Worm (Caenorhabditis elegans) whole organism, L2 larva: ENCODE measurements around the gene odd-2.

Experiments used
- C34F6.9 ChIP-seq: fragments of 150-350 bp; optimal IDR thresholded peaks from 2 replicates; lab custom pipeline; 2014; ENCODE audit warnings: missing biosample characterization, missing genetic modification characterization
- F13H6.1 ChIP-seq: sonication (generic microtip); optimal IDR thresholded peaks from 2 replicates; lab custom pipeline; 2016; ENCODE audit warnings: missing genetic modification characterization, missing compliant biosample characterization
- R02D3.7 ChIP-seq: fragments of 150-350 bp; optimal IDR thresholded peaks from 2 replicates; lab custom pipeline; 2014; ENCODE audit warnings: missing biosample characterization, missing genetic modification characterization
- Y55F3AM.14 ChIP-seq: fragments of 200-800 bp; sonication (Bioruptor generic); optimal IDR thresholded peaks from 2 replicates; lab custom pipeline; 2018; ENCODE audit warnings: mild to moderate bottlenecking, missing genetic modification characterization, missing compliant biosample characterization
- alr-1 ChIP-seq: fragments of 150-350 bp; optimal IDR thresholded peaks from 2 replicates; lab custom pipeline; 2014; ENCODE audit warnings: missing biosample characterization, missing genetic modification characterization
- aly-2 ChIP-seq: fragments of 150-350 bp; optimal IDR thresholded peaks from 2 replicates; lab custom pipeline; 2014; ENCODE audit warnings: missing biosample characterization, missing genetic modification characterization
- ama-1 ChIP-seq: fragments of 150-350 bp; optimal IDR thresholded peaks from 2 replicates; lab custom pipeline; 2018; ENCODE audit warnings: inconsistent platforms
- blmp-1 ChIP-seq: sonication (generic microtip); optimal IDR thresholded peaks from 2 replicates; lab custom pipeline; 2017; ENCODE audit warnings: missing genetic modification characterization, mild to moderate bottlenecking, missing compliant biosample characterization, antibody characterized with exemption, moderate library complexity; ENCODE audit not compliant: insufficient read depth
- ceh-82 ChIP-seq: fragments of 150-350 bp; optimal IDR thresholded peaks from 2 replicates; lab custom pipeline; 2014; ENCODE audit warnings: missing biosample characterization, missing genetic modification characterization
- crh-2 ChIP-seq: sonication (generic microtip); optimal IDR thresholded peaks from 2 replicates; lab custom pipeline; 2017; ENCODE audit warnings: missing biosample characterization, missing genetic modification characterization
- dmd-4 ChIP-seq: sonication (generic microtip); optimal IDR thresholded peaks from 2 replicates; lab custom pipeline; 2017; ENCODE audit warnings: missing biosample characterization, missing genetic modification characterization
- elt-1 ChIP-seq: fragments of 150-350 bp; optimal IDR thresholded peaks from 2 replicates; lab custom pipeline; 2014; ENCODE audit warnings: missing biosample characterization, missing genetic modification characterization
- elt-3 ChIP-seq: sonication (generic microtip); optimal IDR thresholded peaks from 2 replicates; lab custom pipeline; 2017; ENCODE audit warnings: missing biosample characterization, missing genetic modification characterization
- fos-1 ChIP-seq: fragments of 150-350 bp; optimal IDR thresholded peaks from 2 replicates; lab custom pipeline; 2014; ENCODE audit warnings: missing biosample characterization, missing genetic modification characterization
- lin-11 ChIP-seq: fragments of 150-350 bp; sonication (generic microtip); optimal IDR thresholded peaks from 2 replicates; lab custom pipeline; 2014; ENCODE audit warnings: missing biosample characterization, missing genetic modification characterization, inconsistent platforms, mixed read lengths
- lin-39 ChIP-seq: fragments of 150-350 bp; optimal IDR thresholded peaks from 2 replicates; lab custom pipeline; 2014; ENCODE audit warnings: missing biosample characterization, missing genetic modification reagents, missing genetic modification characterization
- lsy-2 ChIP-seq, 2 experiments: fragments of 150-350 bp in 1 of 2; sonication (generic microtip) in 1 of 2; optimal IDR thresholded peaks; 2 replicates each; lab custom pipeline; 2014 to 2017; ENCODE audit warnings: missing biosample characterization in 2 of 2, missing genetic modification characterization in 2 of 2
- mab-5 ChIP-seq: fragments of 150-350 bp; optimal IDR thresholded peaks from 2 replicates; lab custom pipeline; 2014; ENCODE audit warnings: missing biosample characterization, missing genetic modification characterization
- mbf-1 ChIP-seq: sonication (generic microtip); optimal IDR thresholded peaks from 2 replicates; lab custom pipeline; 2017; ENCODE audit warnings: missing biosample characterization, missing genetic modification characterization
- nhr-11 ChIP-seq: fragments of 150-350 bp; optimal IDR thresholded peaks from 2 replicates; lab custom pipeline; 2014; ENCODE audit warnings: missing biosample characterization, missing genetic modification characterization
- nhr-129 ChIP-seq: fragments of 150-350 bp; optimal IDR thresholded peaks from 2 replicates; lab custom pipeline; 2014; ENCODE audit warnings: missing biosample characterization, missing genetic modification characterization
- nhr-21 ChIP-seq: fragments of 150-350 bp; optimal IDR thresholded peaks from 2 replicates; lab custom pipeline; 2014; ENCODE audit warnings: missing biosample characterization, missing genetic modification characterization
- nhr-23 ChIP-seq: fragments of 150-350 bp; optimal IDR thresholded peaks from 2 replicates; lab custom pipeline; 2014; ENCODE audit warnings: missing biosample characterization, missing genetic modification reagents, missing genetic modification characterization
- nhr-77 ChIP-seq: fragments of 150-350 bp; optimal IDR thresholded peaks from 2 replicates; lab custom pipeline; 2014; ENCODE audit warnings: missing biosample characterization, missing genetic modification characterization
- peb-1 ChIP-seq: fragments of 150-350 bp; optimal IDR thresholded peaks from 2 replicates; lab custom pipeline; 2014; ENCODE audit warnings: missing biosample characterization, missing genetic modification characterization
- skn-1 ChIP-seq: sonication (generic microtip); optimal IDR thresholded peaks from 2 replicates; lab custom pipeline; 2017; ENCODE audit warnings: missing biosample characterization, missing genetic modification characterization
- sma-9 ChIP-seq, 2 experiments: fragments of 150-350 bp in 1 of 2; sonication (generic microtip) in 1 of 2; optimal IDR thresholded peaks; 2 replicates each; lab custom pipeline; 2014 to 2016; ENCODE audit warnings: missing genetic modification characterization in 2 of 2, mild to moderate bottlenecking in 1 of 2, missing biosample characterization in 1 of 2, missing compliant biosample characterization in 1 of 2, missing genetic modification reagents in 1 of 2, moderate library complexity in 1 of 2
- snpc-4 ChIP-seq: fragments of 150-350 bp; optimal IDR thresholded peaks from 2 replicates; lab custom pipeline; 2014; ENCODE audit warnings: missing biosample characterization, missing genetic modification characterization
- unc-39 ChIP-seq: fragments of 150-350 bp; optimal IDR thresholded peaks from 2 replicates; lab custom pipeline; 2014; ENCODE audit warnings: missing biosample characterization, missing genetic modification characterization
- unc-55 ChIP-seq: fragments of 150-350 bp; sonication (generic microtip); optimal IDR thresholded peaks from 3 replicates; lab custom pipeline; 2014; ENCODE audit warnings: missing biosample characterization, missing genetic modification reagents, missing genetic modification characterization
- unc-62 ChIP-seq: fragments of 150-350 bp; optimal IDR thresholded peaks from 2 replicates; lab custom pipeline; 2014; ENCODE audit warnings: missing biosample characterization, missing genetic modification reagents, missing genetic modification characterization
- zag-1 ChIP-seq: fragments of 150-350 bp; optimal IDR thresholded peaks from 2 replicates; lab custom pipeline; 2014; ENCODE audit warnings: missing biosample characterization, missing genetic modification characterization
- ztf-1 ChIP-seq: fragments of 200-800 bp; sonication (Bioruptor generic); conservative IDR thresholded peaks from 2 replicates; pipeline ENCODE4 v1.3.6; 2022; ENCODE audit warnings: missing genetic modification characterization, missing compliant biosample characterization
- ztf-11 ChIP-seq: sonication (generic microtip); optimal IDR thresholded peaks from 2 replicates; lab custom pipeline; 2017; ENCODE audit warnings: missing biosample characterization, missing genetic modification characterization
- ztf-4 ChIP-seq: fragments of 150-350 bp; optimal IDR thresholded peaks from 2 replicates; lab custom pipeline; 2014; ENCODE audit warnings: missing biosample characterization, missing genetic modification characterization

odd-2 gene

ce11 chrX:6187848-6188247 is 27.5 kb upstream of the odd-2 start, which contains the start of gene T13C5.10:
T13C5.10 (plus strand) TSS chrX:6188148.
- no peak for TF ChIP-seq nhr-23 (tag; lab: Kevin White, UChicago)
- no peak for TF ChIP-seq unc-39
- TF ChIP-seq aly-2 (tag; lab: Kevin White, UChicago), result no peak
- TF ChIP-seq peb-1 (tag; lab: Kevin White, UChicago), result no peak
- no peak for TF ChIP-seq skn-1 (tag; lab: Kevin White, UChicago)
- no peak for TF ChIP-seq F13H6.1 (tag; lab: Kevin White, UChicago)
- no peak for TF ChIP-seq mab-5 (tag; lab: Kevin White, UChicago)
- no peak for TF ChIP-seq lin-39 (tag; lab: Kevin White, UChicago)
- no peak for TF ChIP-seq ztf-4 (tag; lab: Kevin White, UChicago)
- no peak for TF ChIP-seq nhr-21
- TF ChIP-seq lin-11 (tag; lab: Kevin White, UChicago), result no peak
- no peak for TF ChIP-seq elt-1 (tag; lab: Kevin White, UChicago)
- TF ChIP-seq R02D3.7 (tag; lab: Kevin White, UChicago), result no peak
- TF ChIP-seq C34F6.9 (tag; lab: Kevin White, UChicago), result no peak

ce11 chrX:6184709-6185108 is 24.4 kb upstream of the odd-2 start, which contains the start of gene T13C5.2:
T13C5.2 (plus strand) TSS chrX:6185009.
- TF ChIP-seq skn-1 (tag; lab: Kevin White, UChicago) (no peak), unc-39 (no peak), nhr-129 (no peak), ama-1 (no peak), unc-62 (GFP tag; lab: Kevin White, UChicago) (no peak), zag-1 (tag; lab: Kevin White, UChicago) (no peak), unc-55 (no peak), peb-1 (tag; lab: Kevin White, UChicago) (no peak), Y55F3AM.14 (no peak), lin-11 (tag; lab: Kevin White, UChicago) (no peak), ztf-1 (no peak), crh-2 (tag; lab: Kevin White, UChicago) (no peak), C34F6.9 (tag; lab: Kevin White, UChicago) (no peak), nhr-21 (no peak)

ce11 chrX:6180293-6180692 is 20.0 kb upstream of the odd-2 start, which contains the start of gene T13C5.7:
T13C5.7 (plus strand) TSS chrX:6180593.
- TF ChIP-seq aly-2 (tag; lab: Kevin White, UChicago) (no peak), mab-5 (tag; lab: Kevin White, UChicago) (no peak), blmp-1 (tag; lab: Kevin White, UChicago) (no peak), skn-1 (tag; lab: Kevin White, UChicago) (no peak), nhr-129 (no peak), C34F6.9 (tag; lab: Kevin White, UChicago) (no peak), snpc-4 (tag; lab: Kevin White, UChicago) (no peak), F13H6.1 (tag; lab: Kevin White, UChicago) (no peak), nhr-21 (no peak), nhr-77 (no peak), ztf-11 (tag; lab: Kevin White, UChicago) (no peak), elt-3 (tag; lab: Kevin White, UChicago) (no peak), nhr-11 (tag; lab: Kevin White, UChicago) (no peak), fos-1 (no peak), sma-9 (GFP tag; optimal IDR thresholded peaks at IDR 0.05; lab: Kevin White, UChicago) (no peak), sma-9 (tag; optimal IDR thresholded peaks at IDR 0.05; lab: Kevin White, UChicago) (no peak), mbf-1 (tag; lab: Kevin White, UChicago) (no peak), dmd-4 (no peak), alr-1 (no peak)
- TF ChIP-seq, all 48 proteins: peak for 0

- TF ChIP-seq blmp-1 (tag; lab: Kevin White, UChicago) (peak; percentile 46), skn-1 (tag; lab: Kevin White, UChicago) (no peak), nhr-23 (tag; lab: Kevin White, UChicago) (no peak), nhr-21 (peak; percentile 69), crh-2 (tag; lab: Kevin White, UChicago) (no peak)
Observed at ce11 chrX:6178989-6179388, 18.7 kb upstream of the odd-2 start.

- no peak for TF ChIP-seq sma-9 (GFP tag; optimal IDR thresholded peaks at IDR 0.05; lab: Kevin White, UChicago)
- no peak for TF ChIP-seq sma-9 (tag; optimal IDR thresholded peaks at IDR 0.05; lab: Kevin White, UChicago)
- no peak for TF ChIP-seq ama-1
- TF ChIP-seq ceh-82 (tag; lab: Kevin White, UChicago), result no peak
- TF ChIP-seq peb-1 (tag; lab: Kevin White, UChicago), result no peak
- TF ChIP-seq unc-55, result no peak
- no peak for TF ChIP-seq lsy-2 (tag; optimal IDR thresholded peaks at IDR 0.05; lab: Kevin White, UChicago)
Observed at ce11 chrX:6177944-6178566, 17.7 kb upstream of the odd-2 start, which contains the start of the genes T25B2.4 and T13C5.3. T25B2.4 (plus strand) TSS chrX:6178244. T13C5.3 (plus strand) TSS chrX:6178516.
